Worm (Caenorhabditis elegans): ENCODE data around the gene cal-5.

- TF ChIP-seq nhr-11 (tag; optimal IDR thresholded peaks at IDR 0.05) (no peak), ceh-82 (tag; optimal IDR thresholded peaks at IDR 0.05) (no peak), pqm-1 (tag; optimal IDR thresholded peaks at IDR 0.05) (no peak), unc-39 (tag; optimal IDR thresholded peaks at IDR 0.05) (no peak), nhr-77 (tag; optimal IDR thresholded peaks at IDR 0.05) (no peak), ZK546.5 (tag; optimal IDR thresholded peaks at IDR 0.05) (no peak), sea-2 (GFP tag; optimal IDR thresholded peaks at IDR 0.05) (no peak), ama-1 (optimal IDR thresholded peaks at IDR 0.05) (no peak), nhr-12 (tag; optimal IDR thresholded peaks at IDR 0.05) (no peak), ceh-28 (tag; optimal IDR thresholded peaks at IDR 0.05) (no peak), nhr-28 (tag; optimal IDR thresholded peaks at IDR 0.05) (no peak), mdl-1 (tag; optimal IDR thresholded peaks at IDR 0.05) (no peak)
Measured at ce11 chrX:5096967-5097366, 19.2 kb upstream of the cal-5 start, which contains the start of gene acn-1.

Measured in whole organism, L3 larva.